Fruit fly (Drosophila melanogaster): ENCODE results near the gene CG8219.

- TF ChIP-seq CG34367 (tag; optimal IDR thresholded peaks at IDR 0.05) (no peak), D1 (tag; optimal IDR thresholded peaks at IDR 0.05) (no peak), CG13204 (GFP tag; optimal IDR thresholded peaks at IDR 0.05) (no peak), CG10348 (GFP tag; IDR thresholded peaks at IDR 0.05) (no peak), Pif1B (GFP tag; optimal IDR thresholded peaks at IDR 0.05) (no peak)
These were observed 26.4 kb upstream of the CG8219 start, which contains the start of the genes fmt and CG7376 for dm6 chr3L:6173826-6174255.

Data from whole organism, pupa.